Worm (Caenorhabditis elegans): ENCODE data around the gene gtap-1.
A peak's percentile ranks its signal among the peaks of the same experiment; 100 is the strongest.

ce11 chrII:5781935-5782921 is 50.8 kb downstream of the gtap-1 start, which contains the start of gene K05F1.6:
- TF ChIP-seq nhr-12 (tag; optimal IDR thresholded peaks at IDR 0.05) (no peak), ztf-11 (tag; optimal IDR thresholded peaks at IDR 0.05) (peak in 1 of 2 experiments; percentile 36), aly-2 (tag; optimal IDR thresholded peaks at IDR 0.05) (no peak), jun-1 (tag; optimal IDR thresholded peaks at IDR 0.05) (peak; percentile 1), isw-1 (GFP tag; IDR thresholded peaks at IDR 0.05) (0 out of 2 replicates have a peak, but pooled peaks have one; percentile 1), nhr-28 (tag; optimal IDR thresholded peaks at IDR 0.05) (no peak)

Data from whole organism, L1 larva.